Worm (Caenorhabditis elegans) whole organism, L1 larva: Measurements from ENCODE around the gene F59B8.1.

Experiments used
- C16A3.4 ChIP-seq: fragments of 150-350 bp; optimal IDR thresholded peaks from 2 replicates; lab custom pipeline; 2014; ENCODE audit warnings: missing biosample characterization, missing genetic modification characterization
- aha-1 ChIP-seq: fragments of 150-350 bp; optimal IDR thresholded peaks from 2 replicates; lab custom pipeline; 2014; ENCODE audit warnings: missing biosample characterization, missing genetic modification characterization
- blmp-1 ChIP-seq: fragments of 150-350 bp; optimal IDR thresholded peaks from 2 replicates; lab custom pipeline; 2014; ENCODE audit warnings: missing biosample characterization, missing genetic modification characterization
- ceh-63 ChIP-seq: fragments of 200-800 bp; sonication (Bioruptor generic); optimal IDR thresholded peaks from 2 replicates; lab custom pipeline; 2018; ENCODE audit warnings: mild to moderate bottlenecking, missing genetic modification characterization, missing compliant biosample characterization
- ceh-82 ChIP-seq, 3 experiments: fragments of 150-350 bp in 1 of 3; sonication (generic microtip) in 2 of 3; optimal IDR thresholded peaks; 2 replicates each; lab custom pipeline; 2014 to 2017; ENCODE audit warnings: missing biosample characterization in 3 of 3, missing genetic modification characterization in 3 of 3
- dpl-1 ChIP-seq, 3 experiments: fragments of 150-350 bp in 2 of 3; sonication (generic microtip) in 1 of 3; optimal IDR thresholded peaks; 2 replicates each; lab custom pipeline; 2014 to 2017; ENCODE audit warnings: missing biosample characterization in 3 of 3, missing genetic modification characterization in 3 of 3, missing genetic modification reagents in 3 of 3
- dsc-1 ChIP-seq: sonication (generic microtip); optimal IDR thresholded peaks from 2 replicates; lab custom pipeline; 2016; ENCODE audit warnings: mild to moderate bottlenecking, missing genetic modification characterization, missing compliant biosample characterization
- egl-13 ChIP-seq: sonication (generic microtip); optimal IDR thresholded peaks from 2 replicates; lab custom pipeline; 2016; ENCODE audit warnings: missing genotype, missing genetic modification reagents, missing genetic modification characterization, missing compliant biosample characterization
- elt-2 ChIP-seq: sonication (generic microtip); optimal IDR thresholded peaks from 2 replicates; lab custom pipeline; 2016; ENCODE audit warnings: missing genetic modification characterization, mild to moderate bottlenecking, inconsistent platforms, missing compliant biosample characterization, missing genetic modification reagents
- elt-3 ChIP-seq, 6 experiments: fragments of 150-350 bp in 1 of 6; sonication (generic microtip); optimal IDR thresholded peaks; 2 replicates each; lab custom pipeline; 2017 to 2018; ENCODE audit warnings: missing biosample characterization in 6 of 6, missing genetic modification characterization in 6 of 6, inconsistent platforms in 1 of 6
- ets-5 ChIP-seq: fragments of 200-800 bp; sonication (Bioruptor generic); IDR thresholded peaks from 2 replicates; pipeline ENCODE4 v1.3.6; 2022; ENCODE audit warnings: missing genetic modification characterization, missing compliant biosample characterization
- fkh-10 ChIP-seq: sonication (generic microtip); optimal IDR thresholded peaks from 2 replicates; lab custom pipeline; 2017; ENCODE audit warnings: missing biosample characterization, missing genetic modification reagents, missing genetic modification characterization
- hlh-17 ChIP-seq: fragments of 200-800 bp; sonication (Bioruptor generic); optimal IDR thresholded peaks from 2 replicates; lab custom pipeline; 2018; ENCODE audit warnings: missing genetic modification characterization, mild to moderate bottlenecking, missing compliant biosample characterization, moderate library complexity, borderline replicate concordance
- hpl-2 ChIP-seq: fragments of 150-350 bp; optimal IDR thresholded peaks from 2 replicates; lab custom pipeline; 2014; ENCODE audit warnings: missing biosample characterization, missing genetic modification reagents, missing genetic modification characterization
- jun-1 ChIP-seq: fragments of 150-350 bp; optimal IDR thresholded peaks from 2 replicates; lab custom pipeline; 2014; ENCODE audit warnings: missing biosample characterization, missing genetic modification reagents, missing genetic modification characterization
- lin-35 ChIP-seq, 2 experiments: fragments of 150-350 bp; optimal IDR thresholded peaks; 2 replicates each; lab custom pipeline; 2014; ENCODE audit warnings: missing biosample characterization in 2 of 2, missing genetic modification characterization in 2 of 2, missing genetic modification reagents in 2 of 2
- lin-39 ChIP-seq: fragments of 150-350 bp; optimal IDR thresholded peaks from 2 replicates; lab custom pipeline; 2014; ENCODE audit warnings: missing biosample characterization, missing genetic modification reagents, missing genetic modification characterization
- lir-3 ChIP-seq: sonication (generic microtip); optimal IDR thresholded peaks from 2 replicates; lab custom pipeline; 2016; ENCODE audit warnings: mild to moderate bottlenecking, missing genetic modification characterization, moderate library complexity, missing compliant biosample characterization; ENCODE audit not compliant: poor library complexity
- mdl-1 ChIP-seq, 2 experiments: fragments of 150-350 bp; optimal IDR thresholded peaks; 2 replicates each; lab custom pipeline; 2014 to 2017; ENCODE audit warnings: missing biosample characterization in 2 of 2, missing genetic modification characterization in 2 of 2, inconsistent platforms in 1 of 2
- nhr-11 ChIP-seq: fragments of 150-350 bp; optimal IDR thresholded peaks from 2 replicates; lab custom pipeline; 2014; ENCODE audit warnings: missing biosample characterization, missing genetic modification characterization
- nhr-19 ChIP-seq: fragments of 200-800 bp; sonication (Bioruptor generic); conservative IDR thresholded peaks from 2 replicates; pipeline ENCODE4 v1.3.6; 2022; ENCODE audit warnings: missing genetic modification characterization, missing compliant biosample characterization
- nhr-237 ChIP-seq: fragments of 150-350 bp; optimal IDR thresholded peaks from 2 replicates; lab custom pipeline; 2014; ENCODE audit warnings: missing biosample characterization, missing genetic modification characterization
- nhr-28 ChIP-seq: fragments of 150-350 bp; optimal IDR thresholded peaks from 2 replicates; lab custom pipeline; 2014; ENCODE audit warnings: missing biosample characterization, missing genetic modification characterization
- nhr-47 ChIP-seq: sonication (generic microtip); optimal IDR thresholded peaks from 2 replicates; lab custom pipeline; 2016; ENCODE audit warnings: mild to moderate bottlenecking, missing genetic modification characterization, moderate library complexity, missing compliant biosample characterization
- nhr-76 ChIP-seq: sonication (generic microtip); optimal IDR thresholded peaks from 2 replicates; lab custom pipeline; 2017; ENCODE audit warnings: missing biosample characterization, missing genetic modification characterization
- nhr-77 ChIP-seq: fragments of 150-350 bp; optimal IDR thresholded peaks from 2 replicates; lab custom pipeline; 2014; ENCODE audit warnings: missing biosample characterization, missing genetic modification characterization
- nhr-84 ChIP-seq: sonication (generic microtip); optimal IDR thresholded peaks from 2 replicates; lab custom pipeline; 2017; ENCODE audit warnings: missing biosample characterization, missing genetic modification characterization
- nhr-90 ChIP-seq: sonication (generic microtip); optimal IDR thresholded peaks from 2 replicates; lab custom pipeline; 2016; ENCODE audit warnings: mild to moderate bottlenecking, missing genetic modification characterization, missing compliant biosample characterization; ENCODE audit not compliant: poor library complexity
- pag-3 ChIP-seq: sonication (generic microtip); optimal IDR thresholded peaks from 2 replicates; lab custom pipeline; 2017; ENCODE audit warnings: missing genetic modification characterization, mild to moderate bottlenecking, missing compliant biosample characterization, antibody characterized with exemption, borderline replicate concordance; ENCODE audit not compliant: insufficient read depth
- rnt-1 ChIP-seq: sonication (generic microtip); optimal IDR thresholded peaks from 2 replicates; lab custom pipeline; 2016; ENCODE audit warnings: mild to moderate bottlenecking, missing genetic modification characterization, moderate library complexity, missing compliant biosample characterization
- skn-1 ChIP-seq: fragments of 150-350 bp; optimal IDR thresholded peaks from 2 replicates; lab custom pipeline; 2014; ENCODE audit warnings: missing biosample characterization, missing genetic modification characterization
- sox-4 ChIP-seq: sonication (generic microtip); optimal IDR thresholded peaks from 2 replicates; lab custom pipeline; 2016; ENCODE audit warnings: missing genetic modification characterization, missing compliant biosample characterization
- sptf-1 ChIP-seq: fragments of 150-350 bp; optimal IDR thresholded peaks from 2 replicates; lab custom pipeline; 2014; ENCODE audit warnings: missing biosample characterization, missing genetic modification characterization
- tbx-2 ChIP-seq: sonication (generic microtip); optimal IDR thresholded peaks from 2 replicates; lab custom pipeline; 2016; ENCODE audit warnings: missing genetic modification characterization, missing compliant biosample characterization
- tlp-1 ChIP-seq: fragments of 150-350 bp; optimal IDR thresholded peaks from 2 replicates; lab custom pipeline; 2014; ENCODE audit warnings: missing biosample characterization, missing genetic modification characterization
- unc-130 ChIP-seq: fragments of 150-350 bp; optimal IDR thresholded peaks from 2 replicates; lab custom pipeline; 2017; ENCODE audit warnings: missing biosample characterization, missing genetic modification characterization, inconsistent platforms
- unc-30 ChIP-seq: sonication (generic microtip); optimal IDR thresholded peaks from 2 replicates; lab custom pipeline; 2017; ENCODE audit warnings: missing biosample characterization, missing genetic modification characterization
- unc-98 ChIP-seq: fragments of 200-800 bp; sonication (Bioruptor generic); IDR thresholded peaks from 2 replicates; pipeline ENCODE4 v1.3.6; 2022; ENCODE audit warnings: missing genetic modification characterization, missing compliant biosample characterization
- vab-15 ChIP-seq: sonication (generic microtip); optimal IDR thresholded peaks from 2 replicates; lab custom pipeline; 2017; ENCODE audit warnings: missing genotype, mild to moderate bottlenecking, missing genetic modification characterization, missing compliant biosample characterization
- xbp-1 ChIP-seq: sonication (generic microtip); optimal IDR thresholded peaks from 2 replicates; lab custom pipeline; 2016; ENCODE audit warnings: missing genetic modification characterization, missing compliant biosample characterization
- zip-4 ChIP-seq: fragments of 200-800 bp; sonication (Bioruptor generic); optimal IDR thresholded peaks from 2 replicates; lab custom pipeline; 2018; ENCODE audit warnings: mild to moderate bottlenecking, missing genetic modification characterization, moderate library complexity, missing compliant biosample characterization
- ztf-4 ChIP-seq: fragments of 150-350 bp; optimal IDR thresholded peaks from 2 replicates; lab custom pipeline; 2014; ENCODE audit warnings: missing biosample characterization, missing genetic modification characterization

F59B8.1 gene

DNA sequence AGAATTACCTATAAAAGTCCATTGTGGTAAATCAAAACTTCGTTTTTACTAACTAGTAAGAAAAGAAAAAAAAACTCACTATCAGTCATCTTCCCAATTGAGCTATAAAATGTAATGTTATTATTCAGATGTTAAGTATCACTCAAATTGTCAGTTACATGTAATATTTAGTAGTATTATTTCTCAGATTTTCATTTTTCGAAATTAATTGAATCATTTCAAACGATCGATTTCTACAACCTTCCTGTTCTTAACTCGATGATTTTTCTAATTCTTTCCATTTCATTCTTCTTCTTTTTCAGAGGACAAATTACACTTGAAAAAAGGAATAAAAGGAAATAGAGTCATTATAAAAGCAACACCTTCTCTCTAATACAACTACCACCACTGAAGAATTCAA, at the start of gene F59B8.1:
TSS of gene F59B8.1 (plus strand) at position 301 of the 400 bp plus-strand sequence.
- TF ChIP-seq mdl-1 (tag; optimal IDR thresholded peaks at IDR 0.05; lab: Kevin White, UChicago): no peak
- TF ChIP-seq dsc-1 (tag; lab: Kevin White, UChicago): no peak
- TF ChIP-seq hpl-2 (GFP tag; lab: Kevin White, UChicago): no peak
- no peak for TF ChIP-seq nhr-47 (tag; lab: Kevin White, UChicago)
- TF ChIP-seq sox-4: no peak
- TF ChIP-seq ceh-63 (GFP tag; lab: Kevin White, UChicago): no peak
- no peak for TF ChIP-seq nhr-77 (tag; lab: Kevin White, UChicago)
- no peak for TF ChIP-seq nhr-76 (tag; lab: Kevin White, UChicago)
- no peak for TF ChIP-seq ztf-4 (tag; lab: Kevin White, UChicago)
- no peak for TF ChIP-seq hlh-17
- no peak for TF ChIP-seq unc-30 (tag; lab: Kevin White, UChicago)
- no peak for TF ChIP-seq lin-35 (GFP tag; optimal IDR thresholded peaks at IDR 0.05; lab: Kevin White, UChicago)
- no peak for TF ChIP-seq rnt-1 (tag; lab: Kevin White, UChicago)
- TF ChIP-seq aha-1 (tag; lab: Kevin White, UChicago): no peak
- no peak for TF ChIP-seq nhr-28
- TF ChIP-seq nhr-237 (tag; lab: Kevin White, UChicago): no peak

DNA sequence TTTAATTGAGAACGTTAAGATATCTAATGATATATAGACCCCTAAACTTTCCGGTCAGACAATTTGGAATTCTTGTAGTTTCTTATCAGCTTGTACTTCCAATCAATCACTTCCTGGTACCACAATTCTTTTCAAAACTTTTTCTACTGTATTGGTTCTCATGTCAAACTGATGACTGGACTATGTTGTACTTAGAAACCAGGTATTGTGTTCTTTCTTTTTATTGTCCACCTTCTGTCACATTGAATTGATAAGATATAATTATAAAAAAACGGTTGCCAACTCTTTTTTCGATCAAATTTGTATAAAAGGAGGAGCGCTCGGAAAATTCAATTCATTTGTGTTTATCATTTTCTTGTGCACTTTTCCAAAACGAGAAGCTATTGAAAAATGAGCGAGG, 49.8 kb upstream of the F59B8.1 start, which contains the start of gene C10C5.4:
TSS of gene C10C5.4 (plus strand) at position 281 of the 400 bp plus-strand sequence.
- TF ChIP-seq nhr-19 (GFP tag; lab: Robert Waterston, UW) (no peak), hlh-17 (no peak), nhr-90 (tag; lab: Kevin White, UChicago) (no peak), unc-130 (no peak), sptf-1 (tag; lab: Kevin White, UChicago) (no peak), vab-15 (tag; lab: Kevin White, UChicago) (no peak), nhr-11 (tag; lab: Kevin White, UChicago) (no peak), jun-1 (tag; lab: Kevin White, UChicago) (no peak), dpl-1 (GFP tag; optimal IDR thresholded peaks at IDR 0.05; lab: Kevin White, UChicago) (no peak), lin-39 (tag; lab: Kevin White, UChicago) (no peak), nhr-84 (tag; lab: Kevin White, UChicago) (no peak), rnt-1 (tag; lab: Kevin White, UChicago) (no peak), ztf-4 (tag; lab: Kevin White, UChicago) (no peak), ceh-63 (GFP tag; lab: Kevin White, UChicago) (no peak), tlp-1 (no peak), unc-98 (no peak), ceh-82 (tag; optimal IDR thresholded peaks at IDR 0.05; lab: Kevin White, UChicago) (no peak), fkh-10 (no peak)

DNA sequence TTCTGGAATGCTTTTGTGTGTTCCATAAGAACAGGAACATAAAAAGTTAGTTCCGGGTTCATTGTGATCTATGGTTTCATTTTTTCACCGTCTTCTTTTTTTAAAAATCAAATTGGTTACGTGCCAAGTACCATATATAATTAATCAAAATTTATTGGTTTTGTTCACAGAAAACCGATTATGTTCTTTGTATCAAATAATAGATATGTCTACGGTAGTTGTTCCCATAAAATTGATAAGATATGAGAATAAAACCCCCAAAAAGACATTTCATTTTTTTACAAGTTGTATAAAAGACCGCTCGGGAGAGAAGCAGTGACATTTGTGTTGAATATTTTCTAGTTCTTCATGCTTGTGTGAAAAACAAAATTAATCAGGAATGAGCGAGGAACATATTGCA, 46.9 kb upstream of the F59B8.1 start, which contains the start of gene C10C5.5:
TSS of gene C10C5.5 (plus strand) at position 301 of the 400 bp plus-strand sequence.
- TF ChIP-seq rnt-1 (tag; lab: Kevin White, UChicago): no peak
- TF ChIP-seq nhr-11 (tag; lab: Kevin White, UChicago): no peak
- TF ChIP-seq skn-1 (tag; lab: Kevin White, UChicago): no peak
- no peak for TF ChIP-seq C16A3.4 (tag; lab: Kevin White, UChicago)
- TF ChIP-seq nhr-84 (tag; lab: Kevin White, UChicago): no peak
- no peak for TF ChIP-seq pag-3 (tag; lab: Kevin White, UChicago)
- no peak for TF ChIP-seq tbx-2 (tag; lab: Kevin White, UChicago)
- TF ChIP-seq dpl-1 (GFP tag; optimal IDR thresholded peaks at IDR 0.05; lab: Kevin White, UChicago): no peak
- no peak for TF ChIP-seq lir-3
- no peak for TF ChIP-seq xbp-1 (tag; lab: Kevin White, UChicago)
- TF ChIP-seq elt-2: no peak
- no peak for TF ChIP-seq blmp-1
- TF ChIP-seq zip-4 (GFP tag; lab: Kevin White, UChicago): no peak
- TF ChIP-seq ets-5 (GFP tag; lab: Robert Waterston, UW): no peak
- TF ChIP-seq ceh-63 (GFP tag; lab: Kevin White, UChicago): no peak
- TF ChIP-seq elt-3 (tag; optimal IDR thresholded peaks at IDR 0.05; lab: Kevin White, UChicago): no peak
- TF ChIP-seq egl-13 (tag; lab: Kevin White, UChicago): no peak
- TF ChIP-seq, all 84 proteins: peak for 0
